Worm (Caenorhabditis elegans) whole organism, late embryonic: ENCODE results near the gene vhp-1.

Experiments
- C08G9.2 ChIP-seq: sonication (generic microtip); optimal IDR thresholded peaks from 2 replicates; lab custom pipeline; 2016; ENCODE audit warnings: mild to moderate bottlenecking, missing genetic modification characterization, moderate library complexity, missing compliant biosample characterization
- C38D4.7 ChIP-seq: fragments of 200-800 bp; sonication (Bioruptor generic); optimal IDR thresholded peaks from 2 replicates; lab custom pipeline; 2018; ENCODE audit warnings: mild to moderate bottlenecking, missing genetic modification characterization, moderate library complexity, missing compliant biosample characterization
- F13H6.1 ChIP-seq: sonication (generic microtip); optimal IDR thresholded peaks from 2 replicates; lab custom pipeline; 2016; ENCODE audit warnings: missing genetic modification characterization, missing compliant biosample characterization
- K02D7.2 ChIP-seq: sonication (generic microtip); optimal IDR thresholded peaks from 2 replicates; lab custom pipeline; 2017; ENCODE audit warnings: mild to moderate bottlenecking, missing genetic modification characterization, missing compliant biosample characterization
- T23F11.4 ChIP-seq: fragments of 200-800 bp; sonication (Bioruptor generic); optimal IDR thresholded peaks from 2 replicates; lab custom pipeline; 2018; ENCODE audit warnings: mild to moderate bottlenecking, missing genetic modification characterization, missing compliant biosample characterization
- Y22D7AL.16 ChIP-seq: sonication (generic microtip); optimal IDR thresholded peaks from 2 replicates; lab custom pipeline; 2016; ENCODE audit warnings: missing genetic modification characterization, missing compliant biosample characterization
- ama-1 ChIP-seq: fragments of 150-350 bp; optimal IDR thresholded peaks from 2 replicates; lab custom pipeline; 2014
- ceh-14 ChIP-seq: sonication (generic microtip); optimal IDR thresholded peaks from 2 replicates; lab custom pipeline; 2016; ENCODE audit warnings: missing genotype, missing genetic modification characterization, missing compliant biosample characterization
- ceh-19 ChIP-seq: fragments of 200-800 bp; sonication (Bioruptor generic); optimal IDR thresholded peaks from 2 replicates; lab custom pipeline; 2018; ENCODE audit warnings: mild to moderate bottlenecking, missing genetic modification characterization, missing compliant biosample characterization
- ceh-2 ChIP-seq: sonication (generic microtip); optimal IDR thresholded peaks from 2 replicates; lab custom pipeline; 2016; ENCODE audit warnings: missing genotype, missing genetic modification characterization, missing compliant biosample characterization
- ceh-22 ChIP-seq: sonication (generic microtip); optimal IDR thresholded peaks from 2 replicates; lab custom pipeline; 2017; ENCODE audit warnings: missing biosample characterization, missing genetic modification characterization
- ceh-24 ChIP-seq: sonication (generic microtip); optimal IDR thresholded peaks from 2 replicates; lab custom pipeline; 2016; ENCODE audit warnings: mild to moderate bottlenecking, missing genetic modification characterization, missing compliant biosample characterization
- ceh-30 ChIP-seq: fragments of 150-350 bp; optimal IDR thresholded peaks from 2 replicates; lab custom pipeline; 2014; ENCODE audit warnings: missing biosample characterization, missing genetic modification characterization
- ceh-31 ChIP-seq: sonication (generic microtip); optimal IDR thresholded peaks from 2 replicates; lab custom pipeline; 2016; ENCODE audit warnings: missing genetic modification characterization, missing compliant biosample characterization
- ceh-34 ChIP-seq: sonication (generic microtip); optimal IDR thresholded peaks from 2 replicates; lab custom pipeline; 2016; ENCODE audit warnings: mild to moderate bottlenecking, missing genetic modification characterization, missing compliant biosample characterization
- ceh-45 ChIP-seq: fragments of 200-800 bp; sonication (Bioruptor generic); IDR thresholded peaks from 2 replicates; pipeline ENCODE4 v1.3.6; 2022; ENCODE audit warnings: missing genetic modification reagents, missing genetic modification characterization, missing compliant biosample characterization
- ceh-48 ChIP-seq: sonication (generic microtip); optimal IDR thresholded peaks from 2 replicates; lab custom pipeline; 2016; ENCODE audit warnings: missing genetic modification characterization, inconsistent platforms, missing compliant biosample characterization
- ceh-6 ChIP-seq: fragments of 200-800 bp; sonication (Bioruptor generic); optimal IDR thresholded peaks from 2 replicates; lab custom pipeline; 2018; ENCODE audit warnings: mild to moderate bottlenecking, missing genetic modification characterization, missing compliant biosample characterization
- ceh-9 ChIP-seq: sonication (generic microtip); optimal IDR thresholded peaks from 2 replicates; lab custom pipeline; 2016; ENCODE audit warnings: mild to moderate bottlenecking, missing genetic modification characterization, inconsistent platforms, missing compliant biosample characterization
- che-1 ChIP-seq: sonication (generic microtip); optimal IDR thresholded peaks from 2 replicates; lab custom pipeline; 2016; ENCODE audit warnings: mild to moderate bottlenecking, missing genetic modification characterization, missing compliant biosample characterization
- dmd-4 ChIP-seq: sonication (generic microtip); optimal IDR thresholded peaks from 2 replicates; lab custom pipeline; 2016; ENCODE audit warnings: borderline replicate concordance, missing genetic modification characterization, missing compliant biosample characterization
- elt-4 ChIP-seq: sonication (generic microtip); optimal IDR thresholded peaks from 2 replicates; lab custom pipeline; 2016; ENCODE audit warnings: missing genetic modification characterization, missing compliant biosample characterization
- ets-4 ChIP-seq: sonication (generic microtip); optimal IDR thresholded peaks from 2 replicates; lab custom pipeline; 2016; ENCODE audit warnings: missing genetic modification characterization, missing compliant biosample characterization
- eyg-1 ChIP-seq: sonication (generic microtip); optimal IDR thresholded peaks from 2 replicates; lab custom pipeline; 2016; ENCODE audit warnings: missing genotype, missing genetic modification characterization, missing compliant biosample characterization
- fax-1 ChIP-seq: sonication (generic microtip); optimal IDR thresholded peaks from 2 replicates; lab custom pipeline; 2016; ENCODE audit warnings: missing genotype, missing genetic modification characterization, missing compliant biosample characterization
- fkh-10 ChIP-seq: fragments of 150-350 bp; optimal IDR thresholded peaks from 2 replicates; lab custom pipeline; 2014; ENCODE audit warnings: missing biosample characterization, missing genetic modification reagents, missing genetic modification characterization
- fkh-6 ChIP-seq: sonication (generic microtip); optimal IDR thresholded peaks from 2 replicates; lab custom pipeline; 2016; ENCODE audit warnings: missing genetic modification characterization, missing compliant biosample characterization
- gmeb-2 ChIP-seq: sonication (generic microtip); optimal IDR thresholded peaks from 2 replicates; lab custom pipeline; 2016; ENCODE audit warnings: missing genetic modification characterization, inconsistent platforms, missing compliant biosample characterization
- hlh-13 ChIP-seq: fragments of 200-800 bp; sonication (Bioruptor generic); optimal IDR thresholded peaks from 2 replicates; lab custom pipeline; 2018; ENCODE audit warnings: mild to moderate bottlenecking, missing genetic modification characterization, missing compliant biosample characterization
- madf-2 ChIP-seq: sonication (generic microtip); optimal IDR thresholded peaks from 2 replicates; lab custom pipeline; 2017; ENCODE audit warnings: missing genetic modification characterization, missing compliant biosample characterization
- mec-3 ChIP-seq: sonication (generic microtip); optimal IDR thresholded peaks from 2 replicates; lab custom pipeline; 2016; ENCODE audit warnings: borderline replicate concordance, missing genetic modification characterization, missing compliant biosample characterization
- nfya-1 ChIP-seq: sonication (generic microtip); optimal IDR thresholded peaks from 2 replicates; lab custom pipeline; 2017; ENCODE audit warnings: missing genetic modification characterization, mild to moderate bottlenecking, missing compliant biosample characterization, antibody characterized with exemption, moderate library complexity
- nhr-11 ChIP-seq: fragments of 150-350 bp; optimal IDR thresholded peaks from 2 replicates; lab custom pipeline; 2014; ENCODE audit warnings: missing biosample characterization, missing genetic modification characterization
- nhr-232 ChIP-seq: sonication (generic microtip); optimal IDR thresholded peaks from 2 replicates; lab custom pipeline; 2016; ENCODE audit warnings: missing genetic modification characterization, missing compliant biosample characterization
- npax-4 ChIP-seq: sonication (generic microtip); optimal IDR thresholded peaks from 2 replicates; lab custom pipeline; 2016; ENCODE audit warnings: missing genetic modification characterization, missing compliant biosample characterization
- odd-2 ChIP-seq: sonication (generic microtip); optimal IDR thresholded peaks from 2 replicates; lab custom pipeline; 2017; ENCODE audit warnings: antibody characterized with exemption, mild to moderate bottlenecking, missing genetic modification characterization, missing compliant biosample characterization
- pat-9 ChIP-seq: fragments of 200-800 bp; sonication (Bioruptor generic); optimal IDR thresholded peaks from 2 replicates; lab custom pipeline; 2018; ENCODE audit warnings: mild to moderate bottlenecking, missing genetic modification characterization, moderate library complexity, missing compliant biosample characterization
- pax-1 ChIP-seq: fragments of 150-350 bp; optimal IDR thresholded peaks from 2 replicates; lab custom pipeline; 2014; ENCODE audit warnings: missing biosample characterization, missing genetic modification characterization
- pha-4 ChIP-seq: fragments of 150-350 bp; optimal IDR thresholded peaks from 2 replicates; lab custom pipeline; 2018; ENCODE audit warnings: missing biosample characterization, missing genetic modification reagents, missing genetic modification characterization
- pros-1 ChIP-seq: fragments of 150-350 bp; optimal IDR thresholded peaks from 2 replicates; lab custom pipeline; 2014; ENCODE audit warnings: missing biosample characterization, missing genetic modification reagents, missing genetic modification characterization
- rnt-1 ChIP-seq: sonication (generic microtip); optimal IDR thresholded peaks from 2 replicates; lab custom pipeline; 2016; ENCODE audit warnings: missing genetic modification characterization, missing compliant biosample characterization
- syd-9 ChIP-seq: sonication (generic microtip); optimal IDR thresholded peaks from 2 replicates; lab custom pipeline; 2016; ENCODE audit warnings: mild to moderate bottlenecking, missing genetic modification characterization, moderate library complexity, missing compliant biosample characterization
- tbx-2 ChIP-seq: sonication (generic microtip); optimal IDR thresholded peaks from 2 replicates; lab custom pipeline; 2016; ENCODE audit warnings: missing genetic modification characterization, missing compliant biosample characterization
- ttx-3 ChIP-seq: sonication (generic microtip); optimal IDR thresholded peaks from 2 replicates; lab custom pipeline; 2016; ENCODE audit warnings: missing genetic modification reagents, missing genetic modification characterization, missing compliant biosample characterization
- unc-3 ChIP-seq, 2 experiments: fragments of 200-800 bp in 1 of 2; sonication (Bioruptor generic) in 1 of 2; sonication (generic microtip) in 1 of 2; conservative IDR thresholded peaks in 1 of 2; optimal IDR thresholded peaks in 1 of 2; 2 replicates each; pipeline versions ENCODE4 v1.3.6 to Lab custom; 2016 to 2022; ENCODE audit warnings: missing compliant biosample characterization in 2 of 2, missing genetic modification characterization in 2 of 2, missing genetic modification reagents in 1 of 2
- unc-55 ChIP-seq: sonication (generic microtip); optimal IDR thresholded peaks from 2 replicates; lab custom pipeline; 2017; ENCODE audit warnings: missing biosample characterization, missing genetic modification reagents, missing genetic modification characterization
- unc-86 ChIP-seq: sonication (generic microtip); optimal IDR thresholded peaks from 2 replicates; lab custom pipeline; 2016; ENCODE audit warnings: missing genetic modification characterization, missing compliant biosample characterization
- zip-5 ChIP-seq: sonication (generic microtip); optimal IDR thresholded peaks from 2 replicates; lab custom pipeline; 2016; ENCODE audit warnings: missing genetic modification characterization, missing compliant biosample characterization

The vhp-1 gene

DNA sequence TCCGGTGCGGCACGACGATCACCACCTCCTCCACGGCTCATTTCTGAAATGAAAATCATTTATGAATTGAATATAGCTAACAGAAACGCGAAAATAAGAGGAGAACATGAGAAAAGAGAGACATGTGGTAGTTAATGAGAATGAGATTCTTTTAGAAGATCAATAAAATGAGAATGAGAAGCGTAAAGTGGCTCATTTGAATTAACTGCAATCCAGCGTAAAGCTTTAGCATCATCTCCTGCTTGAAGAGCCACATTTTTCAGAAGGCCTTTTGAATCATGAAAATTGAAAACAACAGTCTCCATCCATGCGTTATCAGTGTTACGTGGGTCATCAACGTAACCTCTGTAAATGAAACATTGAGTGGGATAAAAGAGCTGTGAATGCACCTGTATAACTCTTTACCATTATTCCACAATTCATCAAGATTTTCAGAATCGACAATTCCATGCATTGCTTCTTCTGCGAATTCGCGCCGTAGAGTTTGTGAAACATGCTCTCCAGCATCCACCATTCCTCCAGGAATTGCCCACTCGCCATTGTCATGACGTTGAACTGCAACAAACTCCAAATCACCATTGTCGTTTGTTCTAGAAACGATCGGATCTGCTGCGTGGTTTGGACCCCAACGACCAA lies 65.8 kb downstream of the vhp-1 start, which contains the start of gene rsp-4:
Gene rsp-4 (minus strand): TSS at position 51 of the 636 bp plus-strand sequence.
- no peak for TF ChIP-seq zip-5 (tag; lab: Kevin White, UChicago)
- no peak for TF ChIP-seq C08G9.2 (tag; lab: Kevin White, UChicago)
- TF ChIP-seq ttx-3, result no peak
- TF ChIP-seq madf-2, result no peak
- TF ChIP-seq ceh-19 (GFP tag; lab: Kevin White, UChicago), result no peak
- TF ChIP-seq rnt-1 (tag; lab: Kevin White, UChicago), result no peak
- no peak for TF ChIP-seq Y22D7AL.16 (tag; lab: Kevin White, UChicago)
- no peak for TF ChIP-seq ceh-31 (tag; lab: Kevin White, UChicago)
- TF ChIP-seq pros-1 (tag; lab: Kevin White, UChicago), result no peak
- no peak for TF ChIP-seq fax-1 (tag; lab: Kevin White, UChicago)
- no peak for TF ChIP-seq T23F11.4 (GFP tag; lab: Kevin White, UChicago)
- no peak for TF ChIP-seq mec-3 (tag; lab: Kevin White, UChicago)
- TF ChIP-seq ceh-6 (GFP tag; lab: Kevin White, UChicago), result no peak
- no peak for TF ChIP-seq fkh-6 (tag; lab: Kevin White, UChicago)
- no peak for TF ChIP-seq nhr-232 (tag; lab: Kevin White, UChicago)
- no peak for TF ChIP-seq K02D7.2 (tag; lab: Kevin White, UChicago)
- TF ChIP-seq fkh-10 (GFP tag; lab: Kevin White, UChicago), result no peak
- no peak for TF ChIP-seq eyg-1
- no peak for TF ChIP-seq ets-4 (tag; lab: Kevin White, UChicago)

- TF ChIP-seq unc-55 (GFP tag; lab: Kevin White, UChicago), result no peak
- TF ChIP-seq che-1 (tag; lab: Kevin White, UChicago), result no peak
- TF ChIP-seq pat-9 (tag; lab: Kevin White, UChicago), result peak; percentile 42
- no peak for TF ChIP-seq ceh-14 (tag; lab: Kevin White, UChicago)
- TF ChIP-seq ceh-30, result no peak
- TF ChIP-seq pha-4 (tag; lab: Kevin White, UChicago), result no peak
- TF ChIP-seq dmd-4 (tag; lab: Kevin White, UChicago), result no peak
- TF ChIP-seq ceh-24, result no peak
- TF ChIP-seq zip-5 (tag; lab: Kevin White, UChicago), result no peak
- no peak for TF ChIP-seq ceh-2 (tag; lab: Kevin White, UChicago)
- TF ChIP-seq rnt-1 (tag; lab: Kevin White, UChicago), result peak; percentile 43
- no peak for TF ChIP-seq npax-4
- TF ChIP-seq eyg-1, result no peak
- TF ChIP-seq ceh-6 (GFP tag; lab: Kevin White, UChicago), result no peak
- TF ChIP-seq elt-4, result no peak
- TF ChIP-seq ceh-22 (tag; lab: Kevin White, UChicago), result no peak
- TF ChIP-seq F13H6.1, result no peak
- peak; percentile 46 for TF ChIP-seq ceh-48 (tag; lab: Kevin White, UChicago)
- peak; percentile 56 for TF ChIP-seq ceh-34 (tag; lab: Kevin White, UChicago)
- no peak for TF ChIP-seq odd-2 (tag; lab: Kevin White, UChicago)
- no peak for TF ChIP-seq hlh-13 (GFP tag; lab: Kevin White, UChicago)
- no peak for TF ChIP-seq gmeb-2 (tag; lab: Kevin White, UChicago)
- no peak for TF ChIP-seq unc-3 (GFP tag; conservative IDR thresholded peaks at IDR 0.05; lab: Robert Waterston, UW)
- TF ChIP-seq unc-3 (tag; optimal IDR thresholded peaks at IDR 0.05; lab: Kevin White, UChicago), result peak; percentile 58
- TF ChIP-seq nhr-11 (tag; lab: Kevin White, UChicago), result no peak
- no peak for TF ChIP-seq ceh-45 (GFP tag; lab: Robert Waterston, UW)
- TF ChIP-seq C38D4.7, result peak; percentile 16
- no peak for TF ChIP-seq syd-9 (tag; lab: Kevin White, UChicago)
- TF ChIP-seq fkh-6 (tag; lab: Kevin White, UChicago), result peak; percentile 44
- peak; percentile 71 for TF ChIP-seq tbx-2 (tag; lab: Kevin White, UChicago)
- TF ChIP-seq ets-4 (tag; lab: Kevin White, UChicago), result peak; percentile 16
- TF ChIP-seq Y22D7AL.16 (tag; lab: Kevin White, UChicago), result no peak
- TF ChIP-seq mec-3 (tag; lab: Kevin White, UChicago), result no peak
- TF ChIP-seq pax-1 (tag; lab: Kevin White, UChicago), result no peak
- peak; percentile 43 for TF ChIP-seq unc-86 (tag; lab: Kevin White, UChicago)
- no peak for TF ChIP-seq ceh-9 (tag; lab: Kevin White, UChicago)
- peak; percentile 70 for TF ChIP-seq nfya-1 (tag; lab: Kevin White, UChicago)
- TF ChIP-seq ama-1 (lab: Kevin White, UChicago), result no peak
- TF ChIP-seq ttx-3, result peak; percentile 19
- TF ChIP-seq nhr-232 (tag; lab: Kevin White, UChicago), result no peak
- TF ChIP-seq fax-1 (tag; lab: Kevin White, UChicago), result no peak
These were observed 66.8 kb downstream of the vhp-1 start, which contains the start of gene ndx-6 for ce11 chrII:5389831-5390323. TSS of gene ndx-6 (minus strand) at chrII:5389881.
